Worm (Caenorhabditis elegans) whole organism, early embryonic: ENCODE results near the gene glb-2.

Experiments
- B0310.2 ChIP-seq: sonication (generic microtip); optimal IDR thresholded peaks from 2 replicates; lab custom pipeline; 2016; ENCODE audit warnings: mild to moderate bottlenecking, missing genetic modification characterization, missing compliant biosample characterization
- ama-1 ChIP-seq: fragments of 150-350 bp; optimal IDR thresholded peaks from 2 replicates; lab custom pipeline; 2014

DNA sequence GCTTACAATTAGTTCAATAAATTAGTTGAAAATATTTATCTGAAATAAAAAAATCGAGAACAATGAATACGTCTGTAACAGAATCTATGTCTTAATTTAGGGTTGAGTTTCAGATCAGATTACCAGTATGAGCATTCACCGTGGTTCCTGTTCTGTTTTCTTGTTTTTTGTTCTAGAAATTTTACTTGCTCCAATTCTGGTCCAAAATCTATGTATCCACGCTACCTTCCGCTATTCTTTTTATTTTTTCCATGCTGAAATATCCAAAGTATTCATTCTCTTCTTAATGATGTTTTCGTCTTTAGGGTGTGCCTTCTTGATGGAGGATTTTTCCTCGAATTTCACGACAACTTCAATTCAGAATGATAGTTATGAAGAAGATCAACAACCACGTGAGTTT is 42.3 kb upstream of the glb-2 start, which contains the start of gene npr-27:
- TF ChIP-seq ama-1 (lab: Kevin White, UChicago), result no peak
- no peak for TF ChIP-seq B0310.2 (tag; lab: Kevin White, UChicago)
